Fruit fly (Drosophila melanogaster) whole organism: ENCODE results near the gene CG34281.

Source experiments
- Dll ChIP-seq: fragments of >200 bp; optimal IDR thresholded peaks from 2 replicates; lab custom pipeline; 2017
- EcR ChIP-seq, 2 experiments: fragments of >200 bp; optimal IDR thresholded peaks; 2 replicates each; lab custom pipeline; 2017; ENCODE audit warnings: missing biosample characterization in 2 of 2, missing genetic modification characterization in 2 of 2, missing genetic modification reagents in 2 of 2
- pan ChIP-seq: fragments of >200 bp; optimal IDR thresholded peaks from 2 replicates; lab custom pipeline; 2017
- psq ChIP-seq: fragments of >200 bp; optimal IDR thresholded peaks from 2 replicates; lab custom pipeline; 2017
- usp ChIP-seq: fragments of >200 bp; optimal IDR thresholded peaks from 2 replicates; lab custom pipeline; 2017; ENCODE audit warnings: missing biosample characterization, missing genetic modification characterization, mixed read lengths

DNA sequence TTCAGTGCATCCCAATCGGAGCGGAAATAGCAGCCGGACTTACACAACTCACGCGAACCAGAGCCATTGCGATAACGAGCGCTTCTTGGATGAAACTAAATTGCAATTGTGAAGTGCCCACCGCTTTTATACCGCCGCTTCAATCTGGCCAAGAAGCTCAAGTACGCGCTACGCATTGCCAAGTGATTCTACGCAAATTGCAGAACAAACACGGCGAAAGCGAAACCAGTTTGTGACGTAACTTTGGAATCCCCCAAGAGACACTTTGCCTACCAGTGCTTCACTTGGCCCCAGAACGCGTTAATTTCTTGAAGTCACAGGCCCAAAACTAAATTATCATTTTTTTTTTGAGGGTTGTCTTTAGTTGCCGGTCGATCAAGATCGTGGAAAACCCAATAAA is 1.3 kb upstream of the CG34281 start, which contains the start of gene Edg91:
- no peak for TF ChIP-seq Dll (lab: Kevin White, UChicago)
- TF ChIP-seq psq: no peak
- no peak for TF ChIP-seq EcR (GFP tag; optimal IDR thresholded peaks at IDR 0.05; lab: Kevin White, UChicago)
- TF ChIP-seq usp (GFP tag; lab: Kevin White, UChicago): no peak
- TF ChIP-seq pan (lab: Kevin White, UChicago): no peak
